Fruit fly (Drosophila melanogaster): ENCODE data around the gene CG6847.
"Not testable (repeated sequence)": the region's sequence is repeated elsewhere in the genome, so short reads cannot be mapped to it uniquely, and the experiment has no call there.

Gene CG6847

DNA sequence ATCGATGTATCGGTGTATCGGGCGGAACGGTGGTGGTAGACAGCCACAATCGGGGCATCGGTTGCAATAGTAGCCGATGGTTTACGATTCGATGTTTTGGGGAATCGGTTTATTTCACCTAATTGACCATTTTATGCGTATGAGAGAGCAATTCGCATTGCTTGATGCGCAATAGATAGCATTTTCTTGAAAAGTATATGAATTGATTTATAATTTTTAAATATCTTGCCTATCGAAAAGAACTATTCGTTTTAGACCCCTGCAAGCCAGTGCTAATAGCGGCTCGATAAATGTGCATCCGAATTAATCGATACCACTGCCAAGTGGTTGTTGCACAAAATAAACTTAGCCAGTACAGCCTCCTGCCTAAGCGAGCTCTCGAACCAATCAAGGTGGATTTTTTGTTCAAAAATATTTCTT, 24.0 kb upstream of the CG6847 start, which contains the start of gene mnb:
TSS of gene mnb (minus strand) at position 15 of the 420 bp plus-strand sequence.
- TF ChIP-seq sv (GFP tag; optimal IDR thresholded peaks at IDR 0.05) (no peak), h (GFP tag; optimal IDR thresholded peaks at IDR 0.05) (no peak), Hnf4 (GFP tag; optimal IDR thresholded peaks at IDR 0.05) (peak; percentile 63), sage (GFP tag; optimal IDR thresholded peaks at IDR 0.05) (no peak), Hr78 (GFP tag; optimal IDR thresholded peaks at IDR 0.05) (no peak), Sp1 (GFP tag; optimal IDR thresholded peaks at IDR 0.05) (no peak), CrebA (GFP tag; optimal IDR thresholded peaks at IDR 0.05; ENCODE audit: borderline replicate concordance) (no peak), lola (GFP tag; optimal IDR thresholded peaks at IDR 0.05) (no peak), Hr83 (GFP tag; optimal IDR thresholded peaks at IDR 0.05; ENCODE audit: poor library complexity, severe bottlenecking) (no peak), OdsH (GFP tag; optimal IDR thresholded peaks at IDR 0.05) (no peak), Rel (GFP tag; optimal IDR thresholded peaks at IDR 0.05) (no peak), Rel (tag; optimal IDR thresholded peaks at IDR 0.05) (no peak), tai (GFP tag; optimal IDR thresholded peaks at IDR 0.05) (no peak), CG32264 (GFP tag; optimal IDR thresholded peaks at IDR 0.05) (no peak), Dfd (GFP tag; optimal IDR thresholded peaks at IDR 0.05) (no peak), jim (GFP tag; optimal IDR thresholded peaks at IDR 0.05) (no peak), Abd-B (GFP tag; optimal IDR thresholded peaks at IDR 0.05) (no peak), fru (GFP tag; optimal IDR thresholded peaks at IDR 0.05) (no peak), GATAd (GFP tag; optimal IDR thresholded peaks at IDR 0.05) (no peak), N (GFP tag; optimal IDR thresholded peaks at IDR 0.05) (no peak), Vsx2 (GFP tag; optimal IDR thresholded peaks at IDR 0.05; ENCODE audit: partially characterized antibody) (no peak), foxo (GFP tag; optimal IDR thresholded peaks at IDR 0.05) (peak in 1 of 2 experiments; percentile 45), br (GFP tag; optimal IDR thresholded peaks at IDR 0.05) (no peak), usp (GFP tag; optimal IDR thresholded peaks at IDR 0.05) (no peak), dmrt93B (GFP tag; optimal IDR thresholded peaks at IDR 0.05) (no peak), Dif (GFP tag; optimal IDR thresholded peaks at IDR 0.05; ENCODE audit: partially characterized antibody) (no peak), pan (optimal IDR thresholded peaks at IDR 0.05) (no peak), ey (GFP tag; optimal IDR thresholded peaks at IDR 0.05) (peak; percentile 14), Jra (GFP tag; optimal IDR thresholded peaks at IDR 0.05) (peak; percentile 14), dsf (GFP tag; optimal IDR thresholded peaks at IDR 0.05; ENCODE audit: borderline replicate concordance) (no peak), dl (GFP tag; optimal IDR thresholded peaks at IDR 0.05; ENCODE audit: insufficient read depth in 1 of 2, partially characterized antibody in 2 of 2) (no peak), brk (GFP tag; optimal IDR thresholded peaks at IDR 0.05) (no peak), woc (GFP tag; optimal IDR thresholded peaks at IDR 0.05) (no peak), rgr (GFP tag; optimal IDR thresholded peaks at IDR 0.05) (no peak), CG9705 (GFP tag; optimal IDR thresholded peaks at IDR 0.05) (no peak), HLH106 (tag; optimal IDR thresholded peaks at IDR 0.05) (peak; percentile 33), Myc (optimal IDR thresholded peaks at IDR 0.05) (peak; percentile 65), psq (GFP tag; optimal IDR thresholded peaks at IDR 0.05) (no peak), Mio (GFP tag; optimal IDR thresholded peaks at IDR 0.05) (no peak)

DNA sequence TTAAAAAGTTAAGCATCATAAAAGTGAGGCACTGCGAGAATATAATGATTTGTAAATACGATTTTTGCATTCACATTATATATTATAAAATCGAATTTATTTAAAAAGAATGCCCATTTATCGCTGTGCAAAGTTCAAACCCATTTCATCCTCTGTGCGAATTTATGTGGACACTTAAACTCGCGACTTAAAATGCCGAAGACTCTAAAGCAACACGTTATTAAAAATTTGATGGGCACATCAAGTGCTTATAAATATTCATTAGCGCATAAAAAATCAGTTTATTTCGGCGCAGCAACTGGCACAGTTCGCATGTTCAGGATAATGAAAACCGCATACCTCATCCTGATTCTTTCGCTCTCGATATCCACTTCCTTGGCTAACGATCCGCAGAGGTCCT, 23.4 kb upstream of the CG6847 start, which contains the start of gene CG6788:
TSS of gene CG6788 (plus strand) at position 301 of the 400 bp plus-strand sequence.
- no peak for TF ChIP-seq sv (GFP tag; optimal IDR thresholded peaks at IDR 0.05)
- TF ChIP-seq dsf (GFP tag; optimal IDR thresholded peaks at IDR 0.05; ENCODE audit: borderline replicate concordance), result no peak
- TF ChIP-seq Hr83 (GFP tag; optimal IDR thresholded peaks at IDR 0.05; ENCODE audit: poor library complexity, severe bottlenecking), result no peak
- no peak for TF ChIP-seq rgr (GFP tag; optimal IDR thresholded peaks at IDR 0.05)
- TF ChIP-seq Myc (optimal IDR thresholded peaks at IDR 0.05), result no peak

DNA sequence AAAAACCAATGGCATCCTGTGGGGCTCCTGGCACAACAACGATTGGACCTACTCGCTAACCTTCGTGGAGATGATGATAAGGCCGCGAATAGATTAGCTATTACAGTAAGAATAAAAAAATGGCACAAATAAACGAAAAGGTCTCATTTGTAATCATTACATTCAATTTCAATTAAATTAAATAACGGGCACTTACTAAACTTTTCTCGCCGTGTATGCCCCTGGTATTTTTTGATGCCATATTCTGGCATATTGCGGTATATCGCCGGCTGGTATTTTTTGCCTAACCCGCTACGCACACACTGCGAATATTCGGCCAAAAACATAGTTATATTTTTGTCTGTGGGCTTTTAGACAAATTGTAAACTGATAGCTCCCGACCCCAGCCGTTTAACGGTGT, 22.0 kb upstream of the CG6847 start, which contains the start of gene Gss1:
TSS of gene Gss1 (plus strand) at position 301 of the 400 bp plus-strand sequence.
- not testable (repeated sequence) for TF ChIP-seq Hr83 (GFP tag; optimal IDR thresholded peaks at IDR 0.05; ENCODE audit: poor library complexity, severe bottlenecking); h (GFP tag; optimal IDR thresholded peaks at IDR 0.05); dmrt93B (GFP tag; optimal IDR thresholded peaks at IDR 0.05)
